Fruit fly (Drosophila melanogaster) whole organism, embryonic: ENCODE data around the gene CG34293.

ENCODE experiments used
- Aef1 ChIP-seq: fragments of 200-800 bp; sonication (Bioruptor generic); IDR thresholded peaks from 3 replicates; pipeline ENCODE4 v1.3.6; 2022; ENCODE audit warnings: missing biosample characterization, missing genetic modification characterization
- CG1024 ChIP-seq: fragments of 200-800 bp; sonication (Bioruptor generic); IDR thresholded peaks from 2 replicates; pipeline ENCODE4 v1.3.6; 2022; ENCODE audit warnings: missing biosample characterization, missing genetic modification characterization
- CG10543 ChIP-seq: fragments of 200-800 bp; sonication (Bioruptor generic); optimal IDR thresholded peaks from 3 replicates; lab custom pipeline; 2017; ENCODE audit warnings: missing biosample characterization, mild to moderate bottlenecking, missing genetic modification characterization, moderate library complexity
- CG12659 ChIP-seq: fragments of 200-800 bp; sonication (Bioruptor generic); optimal IDR thresholded peaks from 3 replicates; lab custom pipeline; 2017; ENCODE audit warnings: mild to moderate bottlenecking, missing biosample characterization, missing genetic modification reagents, missing genetic modification characterization
- CG13424 ChIP-seq: fragments of 200-800 bp; sonication (Bioruptor generic); optimal IDR thresholded peaks from 2 replicates; lab custom pipeline; 2019; ENCODE audit warnings: missing biosample characterization, mild to moderate bottlenecking, missing genetic modification characterization, moderate library complexity
- CG14710 ChIP-seq: fragments of 200-800 bp; sonication (Bioruptor generic); optimal IDR thresholded peaks from 3 replicates; lab custom pipeline; 2019; ENCODE audit warnings: missing biosample characterization, mild to moderate bottlenecking, missing genetic modification characterization, moderate library complexity
- CG15601 ChIP-seq: fragments of 200-800 bp; sonication (Bioruptor generic); optimal IDR thresholded peaks from 3 replicates; lab custom pipeline; 2019; ENCODE audit warnings: missing biosample characterization, mild to moderate bottlenecking, missing genetic modification characterization, moderate library complexity
- CG17186 ChIP-seq: fragments of 200-800 bp; sonication (Bioruptor generic); optimal IDR thresholded peaks from 3 replicates; lab custom pipeline; 2017; ENCODE audit warnings: missing biosample characterization, missing genetic modification reagents, missing genetic modification characterization
- CG18262 ChIP-seq: fragments of 200-800 bp; optimal IDR thresholded peaks from 3 replicates; lab custom pipeline; 2019; ENCODE audit warnings: missing biosample characterization, mild to moderate bottlenecking, missing genetic modification characterization, moderate library complexity
- CG18619 ChIP-seq: fragments of 200-800 bp; sonication (Bioruptor generic); optimal IDR thresholded peaks from 3 replicates; lab custom pipeline; 2017; ENCODE audit warnings: missing biosample characterization, mild to moderate bottlenecking, missing genetic modification characterization
- CG18764 ChIP-seq: fragments of 200-800 bp; sonication (Bioruptor generic); optimal IDR thresholded peaks from 3 replicates; lab custom pipeline; 2016; ENCODE audit warnings: missing biosample characterization, missing genetic modification characterization
- CG30403 ChIP-seq: fragments of 200-800 bp; sonication (Bioruptor generic); optimal IDR thresholded peaks from 3 replicates; lab custom pipeline; 2016; ENCODE audit warnings: missing biosample characterization, missing genetic modification characterization
- CG31441 ChIP-seq: fragments of 200-800 bp; sonication (Bioruptor generic); IDR thresholded peaks from 2 replicates; pipeline ENCODE4 v1.3.6; 2022; ENCODE audit warnings: missing biosample characterization, missing genetic modification characterization
- CG3838 ChIP-seq: fragments of 200-800 bp; sonication (Bioruptor generic); optimal IDR thresholded peaks from 3 replicates; lab custom pipeline; 2016; ENCODE audit warnings: missing biosample characterization, missing genetic modification characterization
- CG3995 ChIP-seq: fragments of 200-800 bp; sonication (Bioruptor generic); optimal IDR thresholded peaks from 3 replicates; lab custom pipeline; 2016; ENCODE audit warnings: missing biosample characterization, missing genetic modification characterization
- CG6689 ChIP-seq: fragments of 200-800 bp; sonication (Bioruptor generic); IDR thresholded peaks from 2 replicates; pipeline ENCODE4 v1.3.6; 2022; ENCODE audit warnings: missing biosample characterization, missing genetic modification characterization
- CG6791 ChIP-seq: fragments of 200-800 bp; sonication (Bioruptor generic); IDR thresholded peaks from 3 replicates; pipeline ENCODE4 v1.3.6; 2022; ENCODE audit warnings: missing biosample characterization, missing genetic modification characterization; ENCODE audit not compliant: partially characterized antibody
- CG7928 ChIP-seq: fragments of 200-800 bp; sonication (Bioruptor generic); optimal IDR thresholded peaks from 2 replicates; lab custom pipeline; 2017; ENCODE audit warnings: missing biosample characterization, mild to moderate bottlenecking, missing genetic modification characterization
- CG9609 ChIP-seq: fragments of 200-800 bp; sonication (Bioruptor generic); optimal IDR thresholded peaks from 3 replicates; lab custom pipeline; 2016; ENCODE audit warnings: missing biosample characterization, missing genetic modification characterization
- CrebB ChIP-seq: fragments of 200-800 bp; sonication (Bioruptor generic); optimal IDR thresholded peaks from 3 replicates; lab custom pipeline; 2018; ENCODE audit warnings: missing biosample characterization, mild to moderate bottlenecking, missing genetic modification characterization
- D19A ChIP-seq: fragments of 200-800 bp; optimal IDR thresholded peaks from 3 replicates; lab custom pipeline; 2019; ENCODE audit warnings: missing biosample characterization, mild to moderate bottlenecking, missing genetic modification characterization, moderate library complexity
- Dbx ChIP-seq: fragments of 200-800 bp; sonication (Bioruptor generic); IDR thresholded peaks from 3 replicates; pipeline ENCODE4 v1.3.6; 2022; ENCODE audit warnings: missing biosample characterization, missing genetic modification characterization
- Doc2 ChIP-seq: fragments of 200-800 bp; sonication (Bioruptor generic); IDR thresholded peaks from 2 replicates; pipeline ENCODE4 v1.3.6; 2022; ENCODE audit warnings: missing biosample characterization, missing genetic modification characterization
- Doc3 ChIP-seq: fragments of 200-800 bp; sonication (Bioruptor generic); IDR thresholded peaks from 3 replicates; pipeline ENCODE4 v1.3.6; 2022; ENCODE audit warnings: missing biosample characterization, missing genetic modification characterization; ENCODE audit not compliant: partially characterized antibody
- HHEX ChIP-seq: fragments of 200-800 bp; sonication (Bioruptor generic); optimal IDR thresholded peaks from 3 replicates; lab custom pipeline; 2017; ENCODE audit warnings: missing biosample characterization, mild to moderate bottlenecking, missing genetic modification characterization, missing genetic modification reagents
- Hr78 ChIP-seq, 2 experiments: fragments of 200-800 bp in 1 of 2; fragments of >200 bp in 1 of 2; sonication (Bioruptor generic) in 1 of 2; optimal IDR thresholded peaks; 2 replicates each; lab custom pipeline; 2017 to 2019; ENCODE audit warnings: missing biosample characterization in 2 of 2, missing genetic modification characterization in 2 of 2, mild to moderate bottlenecking in 1 of 2, moderate library complexity in 1 of 2
- Hsf ChIP-seq: fragments of 200-800 bp; sonication (Bioruptor generic); optimal IDR thresholded peaks from 3 replicates; lab custom pipeline; 2016; ENCODE audit warnings: missing biosample characterization, missing genetic modification characterization
- Jarid2 ChIP-seq: fragments of 200-800 bp; sonication (Bioruptor generic); optimal IDR thresholded peaks from 3 replicates; lab custom pipeline; 2017; ENCODE audit warnings: mild to moderate bottlenecking, missing biosample characterization, missing genetic modification reagents, missing genetic modification characterization
- Mes4 ChIP-seq: fragments of 200-800 bp; sonication (Bioruptor generic); optimal IDR thresholded peaks from 2 replicates; lab custom pipeline; 2016; ENCODE audit warnings: missing biosample characterization, missing genetic modification characterization
- Mrtf ChIP-seq: fragments of 200-800 bp; sonication (Bioruptor generic); IDR thresholded peaks from 3 replicates; pipeline ENCODE4 v1.3.6; 2022; ENCODE audit warnings: missing biosample characterization, missing genetic modification characterization
- Oaz ChIP-seq: fragments of 200-800 bp; sonication (Bioruptor generic); IDR thresholded peaks from 2 replicates; pipeline ENCODE4 v1.3.6; 2022; ENCODE audit warnings: missing biosample characterization, missing genetic modification characterization
- Usf ChIP-seq: fragments of 200-800 bp; sonication (Bioruptor generic); optimal IDR thresholded peaks from 2 replicates; lab custom pipeline; 2017; ENCODE audit warnings: missing genotype, missing biosample characterization, missing genetic modification characterization
- Vsx1 ChIP-seq: fragments of 200-800 bp; sonication (Bioruptor generic); optimal IDR thresholded peaks from 2 replicates; lab custom pipeline; 2017; ENCODE audit warnings: missing biosample characterization, mild to moderate bottlenecking, missing genetic modification characterization, missing genetic modification reagents
- Xrp1 ChIP-seq: fragments of 200-800 bp; sonication (Bioruptor generic); IDR thresholded peaks from 2 replicates; pipeline ENCODE4 v1.3.6; 2022; ENCODE audit warnings: missing biosample characterization, missing genetic modification characterization
- br ChIP-seq: fragments of >200 bp; optimal IDR thresholded peaks from 2 replicates; lab custom pipeline; 2017
- caup ChIP-seq: fragments of 200-800 bp; sonication (Bioruptor generic); optimal IDR thresholded peaks from 3 replicates; lab custom pipeline; 2017; ENCODE audit warnings: missing biosample characterization, mild to moderate bottlenecking, missing genetic modification characterization, moderate library complexity; ENCODE audit not compliant: severe bottlenecking
- chn ChIP-seq: fragments of 200-800 bp; sonication (Bioruptor generic); optimal IDR thresholded peaks from 2 replicates; lab custom pipeline; 2016; ENCODE audit warnings: missing biosample characterization, missing genetic modification characterization
- cwo ChIP-seq: fragments of 200-800 bp; sonication (Bioruptor generic); optimal IDR thresholded peaks from 3 replicates; lab custom pipeline; 2017; ENCODE audit warnings: missing biosample characterization, missing genetic modification characterization, mild to moderate bottlenecking, moderate library complexity, missing genetic modification reagents
- da ChIP-seq: fragments of 200-800 bp; sonication (Bioruptor generic); optimal IDR thresholded peaks from 2 replicates; lab custom pipeline; 2016; ENCODE audit warnings: missing biosample characterization, missing genetic modification characterization
- insv ChIP-seq, 2 experiments: fragments of 200-800 bp; sonication (Bioruptor generic); optimal IDR thresholded peaks; 3 replicates each; lab custom pipeline; 2016 to 2018; ENCODE audit warnings: missing biosample characterization in 2 of 2, missing genetic modification characterization in 2 of 2
- maf-S ChIP-seq: fragments of 200-800 bp; sonication (Bioruptor generic); optimal IDR thresholded peaks from 2 replicates; lab custom pipeline; 2016; ENCODE audit warnings: missing biosample characterization, missing genetic modification characterization
- odd ChIP-seq: fragments of 200-800 bp; sonication (Bioruptor generic); optimal IDR thresholded peaks from 2 replicates; lab custom pipeline; 2017; ENCODE audit warnings: missing biosample characterization, mild to moderate bottlenecking, missing genetic modification characterization
- phol ChIP-seq: fragments of 200-800 bp; sonication (Bioruptor generic); optimal IDR thresholded peaks from 3 replicates; lab custom pipeline; 2018; ENCODE audit warnings: missing biosample characterization, mild to moderate bottlenecking, missing genetic modification characterization, moderate library complexity
- ranshi ChIP-seq: fragments of 200-800 bp; sonication (Bioruptor generic); IDR thresholded peaks from 2 replicates; pipeline ENCODE4 v1.3.6; 2022; ENCODE audit warnings: missing biosample characterization, missing genetic modification characterization
- ro ChIP-seq: fragments of 200-800 bp; sonication (Bioruptor generic); IDR thresholded peaks from 2 replicates; pipeline ENCODE4 v1.3.6; 2022; ENCODE audit warnings: missing biosample characterization, missing genetic modification characterization
- sima ChIP-seq: fragments of 200-800 bp; sonication (Bioruptor generic); optimal IDR thresholded peaks from 2 replicates; lab custom pipeline; 2016; ENCODE audit warnings: missing biosample characterization, missing genetic modification characterization
- tll ChIP-seq, 2 experiments: fragments of 200-800 bp in 1 of 2; fragments of >200 bp in 1 of 2; sonication (Bioruptor generic) in 1 of 2; optimal IDR thresholded peaks; 2 replicates each; lab custom pipeline; 2017 to 2019; ENCODE audit warnings: missing biosample characterization in 2 of 2, missing genetic modification characterization in 2 of 2, mild to moderate bottlenecking in 1 of 2, moderate library complexity in 1 of 2
- vnd ChIP-seq: fragments of 200-800 bp; sonication (Bioruptor generic); IDR thresholded peaks from 3 replicates; pipeline ENCODE4 v1.3.6; 2022; ENCODE audit warnings: missing biosample characterization, missing genetic modification characterization; ENCODE audit not compliant: partially characterized antibody
- wek ChIP-seq: fragments of 200-800 bp; sonication (Bioruptor generic); optimal IDR thresholded peaks from 3 replicates; lab custom pipeline; 2018; ENCODE audit warnings: missing biosample characterization, mild to moderate bottlenecking, missing genetic modification characterization, moderate library complexity

Gene CG34293

dm6 chr3R:27150685-27151515, 14.5 kb downstream of the CG34293 start, which contains the start of gene CG6051 (continued):
- peak; percentile 65 for TF ChIP-seq HHEX (GFP tag; lab: Kevin White, UChicago)
- peak; percentile 46 for TF ChIP-seq cwo (GFP tag; lab: Kevin White, UChicago)
- no peak for TF ChIP-seq maf-S (GFP tag; lab: Kevin White, UChicago)
- TF ChIP-seq Doc2 (GFP tag; lab: Robert Waterston, UW): no peak
- peak; percentile 2 for TF ChIP-seq CG3995 (GFP tag; lab: Kevin White, UChicago)
- peak; percentile 56 for TF ChIP-seq Hsf
- TF ChIP-seq da: peak; percentile 51
- TF ChIP-seq D19A (tag; lab: Kevin White, UChicago): peak; percentile 33
- no peak for TF ChIP-seq CG1024 (GFP tag; lab: Robert Waterston, UW)
- peak; percentile 58 for TF ChIP-seq CG30403 (GFP tag; lab: Kevin White, UChicago)
- no peak for TF ChIP-seq br
- TF ChIP-seq CG18764 (GFP tag; lab: Kevin White, UChicago): peak; percentile 16
- no peak for TF ChIP-seq CG6689
- no peak for TF ChIP-seq ro (GFP tag; lab: Robert Waterston, UW)
- no peak for TF ChIP-seq Mes4 (GFP tag; lab: Kevin White, UChicago)
- peak; percentile 65 for TF ChIP-seq CG13424 (tag; lab: Kevin White, UChicago)
- TF ChIP-seq Doc3: no peak
- peak; percentile 21 for TF ChIP-seq CG15601 (tag; lab: Kevin White, UChicago)
- TF ChIP-seq sima (GFP tag; lab: Kevin White, UChicago): no peak
- TF ChIP-seq tll (GFP tag; optimal IDR thresholded peaks at IDR 0.05; lab: Kevin White, UChicago): peak in 1 of 2 experiments; percentile 70
- TF ChIP-seq wek (GFP tag; lab: Kevin White, UChicago): peak; percentile 57
- no peak for TF ChIP-seq Usf
- no peak for TF ChIP-seq odd (GFP tag; lab: Kevin White, UChicago)
- peak; percentile 72 for TF ChIP-seq phol
- TF ChIP-seq caup (GFP tag; lab: Kevin White, UChicago): peak; percentile 65
- peak; percentile 65 for TF ChIP-seq CG12659 (GFP tag; lab: Kevin White, UChicago)
- peak; percentile 6 for TF ChIP-seq Vsx1 (GFP tag; lab: Kevin White, UChicago)
- TF ChIP-seq CG31441 (GFP tag; lab: Robert Waterston, UW): no peak
- TF ChIP-seq Hr78 (GFP tag; optimal IDR thresholded peaks at IDR 0.05; lab: Kevin White, UChicago): peak in 1 of 2 experiments; percentile 13
- no peak for TF ChIP-seq Aef1 (GFP tag; lab: Robert Waterston, UW)
- TF ChIP-seq Mrtf: no peak
- TF ChIP-seq Oaz (GFP tag; lab: Robert Waterston, UW): no peak
- TF ChIP-seq CG3838 (GFP tag; lab: Kevin White, UChicago): no peak
- TF ChIP-seq Xrp1 (GFP tag; lab: Robert Waterston, UW): no peak
- TF ChIP-seq insv (GFP tag; optimal IDR thresholded peaks at IDR 0.05; lab: Kevin White, UChicago): no peak
- TF ChIP-seq CG14710 (tag; lab: Kevin White, UChicago): peak; percentile 82
- peak; percentile 15 for TF ChIP-seq CG18619
- peak; percentile 59 for TF ChIP-seq CG18262
- peak; percentile 35 for TF ChIP-seq CG7928 (GFP tag; lab: Kevin White, UChicago)
- TF ChIP-seq CG17186 (GFP tag; lab: Kevin White, UChicago): no peak
- no peak for TF ChIP-seq ranshi (GFP tag; lab: Robert Waterston, UW)
- peak; percentile 30 for TF ChIP-seq CrebB
- TF ChIP-seq Dbx (GFP tag; lab: Robert Waterston, UW): no peak
- TF ChIP-seq CG6791: no peak
- TF ChIP-seq chn (GFP tag; lab: Kevin White, UChicago): peak; percentile 8
- peak; percentile 94 for TF ChIP-seq Jarid2 (GFP tag; lab: Kevin White, UChicago)
- TF ChIP-seq vnd (GFP tag; lab: Robert Waterston, UW): no peak
- peak; percentile 57 for TF ChIP-seq CG10543 (GFP tag; lab: Kevin White, UChicago)
- TF ChIP-seq CG9609 (GFP tag; lab: Kevin White, UChicago): peak; percentile 66
